Worm (Caenorhabditis elegans) whole organism, late embryonic: ENCODE data around the gene T05G5.1.

ENCODE experiments used
- C38D4.7 ChIP-seq: fragments of 200-800 bp; sonication (Bioruptor generic); optimal IDR thresholded peaks from 2 replicates; lab custom pipeline; 2018; ENCODE audit warnings: mild to moderate bottlenecking, missing genetic modification characterization, moderate library complexity, missing compliant biosample characterization
- K09A11.1 ChIP-seq: sonication (generic microtip); optimal IDR thresholded peaks from 2 replicates; lab custom pipeline; 2017; ENCODE audit warnings: antibody characterized with exemption, mild to moderate bottlenecking, missing genetic modification characterization, missing compliant biosample characterization; ENCODE audit not compliant: insufficient read depth
- T23F11.4 ChIP-seq: fragments of 200-800 bp; sonication (Bioruptor generic); optimal IDR thresholded peaks from 2 replicates; lab custom pipeline; 2018; ENCODE audit warnings: mild to moderate bottlenecking, missing genetic modification characterization, missing compliant biosample characterization
- ahr-1 ChIP-seq: sonication (generic microtip); optimal IDR thresholded peaks from 2 replicates; lab custom pipeline; 2016; ENCODE audit warnings: missing genetic modification characterization, missing compliant biosample characterization
- ceh-18 ChIP-seq: sonication (generic microtip); optimal IDR thresholded peaks from 2 replicates; lab custom pipeline; 2016; ENCODE audit warnings: missing genetic modification characterization, missing compliant biosample characterization
- ceh-19 ChIP-seq: fragments of 200-800 bp; sonication (Bioruptor generic); optimal IDR thresholded peaks from 2 replicates; lab custom pipeline; 2018; ENCODE audit warnings: mild to moderate bottlenecking, missing genetic modification characterization, missing compliant biosample characterization
- ceh-2 ChIP-seq: sonication (generic microtip); optimal IDR thresholded peaks from 2 replicates; lab custom pipeline; 2016; ENCODE audit warnings: missing genotype, missing genetic modification characterization, missing compliant biosample characterization
- ceh-30 ChIP-seq: fragments of 150-350 bp; optimal IDR thresholded peaks from 2 replicates; lab custom pipeline; 2014; ENCODE audit warnings: missing biosample characterization, missing genetic modification characterization
- ceh-45 ChIP-seq: fragments of 200-800 bp; sonication (Bioruptor generic); IDR thresholded peaks from 2 replicates; pipeline ENCODE4 v1.3.6; 2022; ENCODE audit warnings: missing genetic modification reagents, missing genetic modification characterization, missing compliant biosample characterization
- ceh-48 ChIP-seq: sonication (generic microtip); optimal IDR thresholded peaks from 2 replicates; lab custom pipeline; 2016; ENCODE audit warnings: missing genetic modification characterization, inconsistent platforms, missing compliant biosample characterization
- ceh-6 ChIP-seq: fragments of 200-800 bp; sonication (Bioruptor generic); optimal IDR thresholded peaks from 2 replicates; lab custom pipeline; 2018; ENCODE audit warnings: mild to moderate bottlenecking, missing genetic modification characterization, missing compliant biosample characterization
- ceh-9 ChIP-seq: sonication (generic microtip); optimal IDR thresholded peaks from 2 replicates; lab custom pipeline; 2016; ENCODE audit warnings: mild to moderate bottlenecking, missing genetic modification characterization, inconsistent platforms, missing compliant biosample characterization
- che-1 ChIP-seq: sonication (generic microtip); optimal IDR thresholded peaks from 2 replicates; lab custom pipeline; 2016; ENCODE audit warnings: mild to moderate bottlenecking, missing genetic modification characterization, missing compliant biosample characterization
- elt-4 ChIP-seq: sonication (generic microtip); optimal IDR thresholded peaks from 2 replicates; lab custom pipeline; 2016; ENCODE audit warnings: missing genetic modification characterization, missing compliant biosample characterization
- ets-4 ChIP-seq: sonication (generic microtip); optimal IDR thresholded peaks from 2 replicates; lab custom pipeline; 2016; ENCODE audit warnings: missing genetic modification characterization, missing compliant biosample characterization
- eyg-1 ChIP-seq: sonication (generic microtip); optimal IDR thresholded peaks from 2 replicates; lab custom pipeline; 2016; ENCODE audit warnings: missing genotype, missing genetic modification characterization, missing compliant biosample characterization
- fax-1 ChIP-seq: sonication (generic microtip); optimal IDR thresholded peaks from 2 replicates; lab custom pipeline; 2016; ENCODE audit warnings: missing genotype, missing genetic modification characterization, missing compliant biosample characterization
- fkh-10 ChIP-seq: fragments of 150-350 bp; optimal IDR thresholded peaks from 2 replicates; lab custom pipeline; 2014; ENCODE audit warnings: missing biosample characterization, missing genetic modification reagents, missing genetic modification characterization
- fkh-6 ChIP-seq: sonication (generic microtip); optimal IDR thresholded peaks from 2 replicates; lab custom pipeline; 2016; ENCODE audit warnings: missing genetic modification characterization, missing compliant biosample characterization
- hlh-13 ChIP-seq: fragments of 200-800 bp; sonication (Bioruptor generic); optimal IDR thresholded peaks from 2 replicates; lab custom pipeline; 2018; ENCODE audit warnings: mild to moderate bottlenecking, missing genetic modification characterization, missing compliant biosample characterization
- hlh-15 ChIP-seq: sonication (generic microtip); optimal IDR thresholded peaks from 2 replicates; lab custom pipeline; 2016; ENCODE audit warnings: missing genetic modification characterization, missing compliant biosample characterization
- hlh-30 ChIP-seq: sonication (generic microtip); optimal IDR thresholded peaks from 2 replicates; lab custom pipeline; 2017; ENCODE audit warnings: antibody characterized with exemption, missing genetic modification characterization, missing compliant biosample characterization; ENCODE audit not compliant: insufficient read depth
- madf-2 ChIP-seq: sonication (generic microtip); optimal IDR thresholded peaks from 2 replicates; lab custom pipeline; 2017; ENCODE audit warnings: missing genetic modification characterization, missing compliant biosample characterization
- mec-3 ChIP-seq: sonication (generic microtip); optimal IDR thresholded peaks from 2 replicates; lab custom pipeline; 2016; ENCODE audit warnings: borderline replicate concordance, missing genetic modification characterization, missing compliant biosample characterization
- nfya-1 ChIP-seq: sonication (generic microtip); optimal IDR thresholded peaks from 2 replicates; lab custom pipeline; 2017; ENCODE audit warnings: missing genetic modification characterization, mild to moderate bottlenecking, missing compliant biosample characterization, antibody characterized with exemption, moderate library complexity
- npax-4 ChIP-seq: sonication (generic microtip); optimal IDR thresholded peaks from 2 replicates; lab custom pipeline; 2016; ENCODE audit warnings: missing genetic modification characterization, missing compliant biosample characterization
- odd-2 ChIP-seq: sonication (generic microtip); optimal IDR thresholded peaks from 2 replicates; lab custom pipeline; 2017; ENCODE audit warnings: antibody characterized with exemption, mild to moderate bottlenecking, missing genetic modification characterization, missing compliant biosample characterization
- pat-9 ChIP-seq: fragments of 200-800 bp; sonication (Bioruptor generic); optimal IDR thresholded peaks from 2 replicates; lab custom pipeline; 2018; ENCODE audit warnings: mild to moderate bottlenecking, missing genetic modification characterization, moderate library complexity, missing compliant biosample characterization
- pqm-1 ChIP-seq: sonication (generic microtip); optimal IDR thresholded peaks from 2 replicates; lab custom pipeline; 2016; ENCODE audit warnings: missing genetic modification characterization, missing compliant biosample characterization
- pros-1 ChIP-seq: fragments of 150-350 bp; optimal IDR thresholded peaks from 2 replicates; lab custom pipeline; 2014; ENCODE audit warnings: missing biosample characterization, missing genetic modification reagents, missing genetic modification characterization
- sdc-2 ChIP-seq: sonication (generic microtip); optimal IDR thresholded peaks from 2 replicates; lab custom pipeline; 2016; ENCODE audit warnings: missing genotype, missing genetic modification characterization, missing compliant biosample characterization
- sox-2 ChIP-seq: fragments of 200-800 bp; sonication (Bioruptor generic); IDR thresholded peaks from 2 replicates; pipeline ENCODE4 v1.3.6; 2022; ENCODE audit warnings: missing genetic modification reagents, missing genetic modification characterization, missing compliant biosample characterization
- sox-4 ChIP-seq: sonication (generic microtip); optimal IDR thresholded peaks from 2 replicates; lab custom pipeline; 2017; ENCODE audit warnings: mild to moderate bottlenecking, missing genetic modification characterization, inconsistent platforms, missing compliant biosample characterization
- tbx-2 ChIP-seq: sonication (generic microtip); optimal IDR thresholded peaks from 2 replicates; lab custom pipeline; 2016; ENCODE audit warnings: missing genetic modification characterization, missing compliant biosample characterization
- ttx-3 ChIP-seq: sonication (generic microtip); optimal IDR thresholded peaks from 2 replicates; lab custom pipeline; 2016; ENCODE audit warnings: missing genetic modification reagents, missing genetic modification characterization, missing compliant biosample characterization
- unc-3 ChIP-seq, 2 experiments: fragments of 200-800 bp in 1 of 2; sonication (Bioruptor generic) in 1 of 2; sonication (generic microtip) in 1 of 2; conservative IDR thresholded peaks in 1 of 2; optimal IDR thresholded peaks in 1 of 2; 2 replicates each; pipeline versions ENCODE4 v1.3.6 to Lab custom; 2016 to 2022; ENCODE audit warnings: missing compliant biosample characterization in 2 of 2, missing genetic modification characterization in 2 of 2, missing genetic modification reagents in 1 of 2
- unc-42 ChIP-seq: sonication (generic microtip); optimal IDR thresholded peaks from 2 replicates; lab custom pipeline; 2016; ENCODE audit warnings: missing genotype, missing genetic modification characterization, missing compliant biosample characterization
- unc-55 ChIP-seq: sonication (generic microtip); optimal IDR thresholded peaks from 2 replicates; lab custom pipeline; 2017; ENCODE audit warnings: missing biosample characterization, missing genetic modification reagents, missing genetic modification characterization
- unc-86 ChIP-seq: sonication (generic microtip); optimal IDR thresholded peaks from 2 replicates; lab custom pipeline; 2016; ENCODE audit warnings: missing genetic modification characterization, missing compliant biosample characterization
- zip-5 ChIP-seq: sonication (generic microtip); optimal IDR thresholded peaks from 2 replicates; lab custom pipeline; 2016; ENCODE audit warnings: missing genetic modification characterization, missing compliant biosample characterization
- ztf-16 ChIP-seq: sonication (generic microtip); optimal IDR thresholded peaks from 2 replicates; lab custom pipeline; 2017; ENCODE audit warnings: missing genetic modification characterization, missing compliant biosample characterization

Gene T05G5.1

ce11 chrIII:9757414-9757813 is 14.3 kb upstream of the T05G5.1 start, which contains the start of gene vps-53:
vps-53 (minus strand) TSS chrIII:9757514.
- TF ChIP-seq C38D4.7 (GFP tag; lab: Kevin White, UChicago) (no peak), tbx-2 (tag; lab: Kevin White, UChicago) (no peak), ceh-18 (tag; lab: Kevin White, UChicago) (no peak), nfya-1 (tag; lab: Kevin White, UChicago) (no peak), ceh-48 (tag; lab: Kevin White, UChicago) (no peak), ahr-1 (no peak), K09A11.1 (tag; lab: Kevin White, UChicago) (no peak), eyg-1 (tag; lab: Kevin White, UChicago) (no peak), fkh-6 (tag; lab: Kevin White, UChicago) (no peak), ttx-3 (tag; lab: Kevin White, UChicago) (no peak), ceh-9 (tag; lab: Kevin White, UChicago) (no peak), T23F11.4 (no peak), elt-4 (tag; lab: Kevin White, UChicago) (no peak), unc-42 (tag; lab: Kevin White, UChicago) (no peak), madf-2 (tag; lab: Kevin White, UChicago) (no peak), ceh-45 (no peak), pros-1 (tag; lab: Kevin White, UChicago) (no peak), odd-2 (tag; lab: Kevin White, UChicago) (no peak), unc-3 (GFP tag; conservative IDR thresholded peaks at IDR 0.05; lab: Robert Waterston, UW) (no peak), unc-3 (tag; optimal IDR thresholded peaks at IDR 0.05; lab: Kevin White, UChicago) (no peak)

ce11 chrIII:9752852-9753251 is 9.7 kb upstream of the T05G5.1 start, which contains the start of gene ech-6:
ech-6 (minus strand) TSS chrIII:9752883.
- TF ChIP-seq unc-86: no peak
- no peak for TF ChIP-seq ets-4 (tag; lab: Kevin White, UChicago)
- no peak for TF ChIP-seq sox-4 (tag; lab: Kevin White, UChicago)
- no peak for TF ChIP-seq C38D4.7 (GFP tag; lab: Kevin White, UChicago)
- TF ChIP-seq pros-1 (tag; lab: Kevin White, UChicago): no peak
- no peak for TF ChIP-seq zip-5 (tag; lab: Kevin White, UChicago)
- no peak for TF ChIP-seq sdc-2
- TF ChIP-seq fkh-10 (GFP tag; lab: Kevin White, UChicago): no peak
- no peak for TF ChIP-seq npax-4 (tag; lab: Kevin White, UChicago)
- no peak for TF ChIP-seq sox-2
- no peak for TF ChIP-seq unc-55 (GFP tag; lab: Kevin White, UChicago)
- TF ChIP-seq hlh-15 (tag; lab: Kevin White, UChicago): no peak
- TF ChIP-seq mec-3 (tag; lab: Kevin White, UChicago): no peak
- TF ChIP-seq, all 69 proteins: peak for 0

- no peak for TF ChIP-seq ceh-2 (tag; lab: Kevin White, UChicago)
- TF ChIP-seq ceh-48 (tag; lab: Kevin White, UChicago): no peak
- no peak for TF ChIP-seq ztf-16 (tag; lab: Kevin White, UChicago)
- no peak for TF ChIP-seq sox-4 (tag; lab: Kevin White, UChicago)
- TF ChIP-seq fax-1 (tag; lab: Kevin White, UChicago): no peak
- no peak for TF ChIP-seq K09A11.1 (tag; lab: Kevin White, UChicago)
- no peak for TF ChIP-seq hlh-13 (GFP tag; lab: Kevin White, UChicago)
- no peak for TF ChIP-seq hlh-30 (tag; lab: Kevin White, UChicago)
- no peak for TF ChIP-seq fkh-10 (GFP tag; lab: Kevin White, UChicago)
- TF ChIP-seq ceh-30: no peak
- TF ChIP-seq sox-2: no peak
- no peak for TF ChIP-seq pqm-1 (tag; lab: Kevin White, UChicago)
- no peak for TF ChIP-seq pat-9
- TF ChIP-seq che-1: no peak
- TF ChIP-seq ceh-19 (GFP tag; lab: Kevin White, UChicago): no peak
- TF ChIP-seq ceh-45: no peak
- no peak for TF ChIP-seq fkh-6 (tag; lab: Kevin White, UChicago)
- TF ChIP-seq ceh-6 (GFP tag; lab: Kevin White, UChicago): no peak
- no peak for TF ChIP-seq ceh-9 (tag; lab: Kevin White, UChicago)
Observed at ce11 chrIII:9751074-9751473, 7.9 kb upstream of the T05G5.1 start, which contains the start of gene T05G5.5. T05G5.5 (minus strand) TSS chrIII:9751432.
